Fruit fly (Drosophila melanogaster) whole organism, adult: ENCODE measurements around the gene Rbp1.

ENCODE experiments used
- CG1620 ChIP-seq: fragments of 200-800 bp; sonication (Bioruptor generic); optimal IDR thresholded peaks from 2 replicates; lab custom pipeline; 2016; ENCODE audit warnings: missing biosample characterization, missing genetic modification characterization
- CG33017 ChIP-seq: fragments of 200-800 bp; sonication (Bioruptor generic); optimal IDR thresholded peaks from 2 replicates; lab custom pipeline; 2018; ENCODE audit warnings: missing biosample characterization, mild to moderate bottlenecking, missing genetic modification characterization, moderate library complexity
- CG7045 ChIP-seq: fragments of 200-800 bp; sonication (Bioruptor generic); optimal IDR thresholded peaks from 2 replicates; lab custom pipeline; 2017; ENCODE audit warnings: missing biosample characterization, mild to moderate bottlenecking, missing genetic modification characterization
- Crg-1 ChIP-seq: fragments of 200-800 bp; sonication (Bioruptor generic); optimal IDR thresholded peaks from 2 replicates; lab custom pipeline; 2016; ENCODE audit warnings: missing biosample characterization, missing genetic modification characterization
- Hr96 ChIP-seq: fragments of 200-800 bp; sonication (Bioruptor generic); optimal IDR thresholded peaks from 2 replicates; lab custom pipeline; 2016; ENCODE audit warnings: missing biosample characterization, missing genetic modification characterization
- Mnt ChIP-seq: fragments of 200-800 bp; sonication (Bioruptor generic); optimal IDR thresholded peaks from 2 replicates; lab custom pipeline; 2016; ENCODE audit warnings: missing biosample characterization, mild to moderate bottlenecking, missing genetic modification characterization
- cnc ChIP-seq, 2 experiments: fragments of >200 bp; optimal IDR thresholded peaks; 2 replicates each; lab custom pipeline; 2017
- kay ChIP-seq: fragments of 200-800 bp; sonication (Bioruptor generic); peaks from one replicate; lab custom pipeline; 2016; ENCODE audit warnings: missing biosample characterization, missing genetic modification characterization, borderline replicate concordance
- ovo ChIP-seq: fragments of 200-800 bp; sonication (Bioruptor generic); optimal IDR thresholded peaks from 2 replicates; lab custom pipeline; 2016; ENCODE audit warnings: missing biosample characterization, missing genetic modification characterization
- toe ChIP-seq: fragments of 200-800 bp; sonication (Bioruptor generic); optimal IDR thresholded peaks from 2 replicates; lab custom pipeline; 2016; ENCODE audit warnings: missing biosample characterization, missing genetic modification characterization

DNA sequence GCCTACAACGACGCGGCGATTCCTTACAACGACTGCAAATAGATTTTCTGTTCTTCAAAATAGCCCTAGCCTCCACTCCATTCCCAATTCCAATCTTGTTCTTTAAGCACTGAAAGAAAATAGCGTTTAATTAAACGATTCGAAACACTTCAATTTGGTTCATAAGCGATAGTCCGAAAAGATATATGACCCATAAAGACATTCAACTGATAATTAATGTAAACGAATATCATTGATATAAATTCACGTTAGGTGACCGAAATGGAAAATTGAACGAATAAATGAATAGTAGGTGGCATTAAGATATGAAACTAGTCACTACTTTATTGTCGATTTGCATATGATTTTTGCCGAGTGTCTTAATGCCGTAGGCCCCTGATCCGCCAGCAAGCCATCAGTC lies 45.6 kb downstream of the Rbp1 start:
- no peak for TF ChIP-seq Mnt (GFP tag; lab: Kevin White, UChicago)
- no peak for TF ChIP-seq cnc (optimal IDR thresholded peaks at IDR 0.05; lab: Kevin White, UChicago)
- no peak for TF ChIP-seq Crg-1 (GFP tag; lab: Kevin White, UChicago)
- no peak for TF ChIP-seq Hr96
- TF ChIP-seq CG33017 (tag; lab: Kevin White, UChicago), result no peak
- TF ChIP-seq kay (GFP tag; lab: Kevin White, UChicago), result no peak
- TF ChIP-seq ovo, result no peak
- TF ChIP-seq CG1620 (GFP tag; lab: Kevin White, UChicago), result no peak
- TF ChIP-seq CG7045, result no peak
- no peak for TF ChIP-seq toe (GFP tag; lab: Kevin White, UChicago)
